Fruit fly (Drosophila melanogaster) whole organism, embryonic: ENCODE results near the gene rin.
A peak's percentile ranks its signal among the peaks of the same experiment; 100 is the strongest.

ENCODE experiments used
- Atf3 ChIP-seq: fragments of 200-800 bp; sonication (Bioruptor generic); optimal IDR thresholded peaks from 3 replicates; lab custom pipeline; 2016; ENCODE audit warnings: missing biosample characterization, missing genetic modification characterization
- CG10462 ChIP-seq: fragments of 200-800 bp; sonication (Bioruptor generic); optimal IDR thresholded peaks from 2 replicates; lab custom pipeline; 2016; ENCODE audit warnings: missing biosample characterization, missing genetic modification characterization
- CG12659 ChIP-seq: fragments of 200-800 bp; sonication (Bioruptor generic); optimal IDR thresholded peaks from 3 replicates; lab custom pipeline; 2017; ENCODE audit warnings: mild to moderate bottlenecking, missing biosample characterization, missing genetic modification reagents, missing genetic modification characterization
- CG17829 ChIP-seq: fragments of 200-800 bp; optimal IDR thresholded peaks from 2 replicates; lab custom pipeline; 2019; ENCODE audit warnings: missing biosample characterization, mild to moderate bottlenecking, missing genetic modification characterization, moderate library complexity
- CG2889 ChIP-seq: fragments of 200-800 bp; sonication (Bioruptor generic); IDR thresholded peaks from 3 replicates; pipeline ENCODE4 v1.3.6; 2022; ENCODE audit warnings: missing biosample characterization, missing genetic modification characterization
- CG30020 ChIP-seq: fragments of 200-800 bp; optimal IDR thresholded peaks from 2 replicates; lab custom pipeline; 2019; ENCODE audit warnings: missing biosample characterization, mild to moderate bottlenecking, missing genetic modification characterization, moderate library complexity
- CG30431 ChIP-seq: fragments of 200-800 bp; sonication (Bioruptor generic); optimal IDR thresholded peaks from 2 replicates; lab custom pipeline; 2017; ENCODE audit warnings: missing biosample characterization, missing genetic modification characterization
- CG33213 ChIP-seq: fragments of 200-800 bp; sonication (Bioruptor generic); optimal IDR thresholded peaks from 3 replicates; lab custom pipeline; 2016; ENCODE audit warnings: missing biosample characterization, missing genetic modification characterization
- CG4854 ChIP-seq: fragments of 200-800 bp; sonication (Bioruptor generic); optimal IDR thresholded peaks from 2 replicates; lab custom pipeline; 2016; ENCODE audit warnings: missing biosample characterization, missing genetic modification characterization, inconsistent platforms
- CG6175 ChIP-seq: fragments of 200-800 bp; sonication (Bioruptor generic); IDR thresholded peaks from 3 replicates; pipeline ENCODE4 v1.3.6; 2022; ENCODE audit warnings: missing biosample characterization, missing genetic modification characterization
- CG6689 ChIP-seq: fragments of 200-800 bp; sonication (Bioruptor generic); IDR thresholded peaks from 2 replicates; pipeline ENCODE4 v1.3.6; 2022; ENCODE audit warnings: missing biosample characterization, missing genetic modification characterization
- CG8290 ChIP-seq, 3 experiments: fragments of 200-800 bp; sonication (Bioruptor generic); optimal IDR thresholded peaks; 2 replicates each; lab custom pipeline; 2016 to 2019; ENCODE audit warnings: missing biosample characterization in 3 of 3, missing genetic modification characterization in 3 of 3, mild to moderate bottlenecking in 2 of 3, moderate library complexity in 1 of 3
- CG8388 ChIP-seq: fragments of 200-800 bp; sonication (Bioruptor generic); optimal IDR thresholded peaks from 2 replicates; lab custom pipeline; 2019; ENCODE audit warnings: missing biosample characterization, mild to moderate bottlenecking, missing genetic modification characterization, moderate library complexity
- CG9437 ChIP-seq: fragments of 200-800 bp; sonication (Bioruptor generic); optimal IDR thresholded peaks from 2 replicates; lab custom pipeline; 2018; ENCODE audit warnings: missing biosample characterization, mild to moderate bottlenecking, missing genetic modification characterization
- CG9797 ChIP-seq: fragments of 200-800 bp; sonication (Bioruptor generic); optimal IDR thresholded peaks from 3 replicates; lab custom pipeline; 2018; ENCODE audit warnings: missing biosample characterization, mild to moderate bottlenecking, missing genetic modification characterization
- E2f1 ChIP-seq: fragments of 200-800 bp; sonication (Bioruptor generic); IDR thresholded peaks from 2 replicates; pipeline ENCODE4 v1.3.6; 2022; ENCODE audit warnings: missing biosample characterization, missing genetic modification characterization
- HLHmδ ChIP-seq: fragments of 200-800 bp; sonication (Bioruptor generic); optimal IDR thresholded peaks from 2 replicates; lab custom pipeline; 2018; ENCODE audit warnings: missing biosample characterization, mild to moderate bottlenecking, missing genetic modification characterization, moderate library complexity
- HmgD ChIP-seq: fragments of 200-800 bp; sonication (Bioruptor generic); optimal IDR thresholded peaks from 3 replicates; lab custom pipeline; 2016; ENCODE audit warnings: missing biosample characterization, missing genetic modification characterization
- Jarid2 ChIP-seq: fragments of 200-800 bp; sonication (Bioruptor generic); optimal IDR thresholded peaks from 3 replicates; lab custom pipeline; 2017; ENCODE audit warnings: mild to moderate bottlenecking, missing biosample characterization, missing genetic modification reagents, missing genetic modification characterization
- Lhr ChIP-seq: fragments of 200-800 bp; sonication (Bioruptor generic); optimal IDR thresholded peaks from 3 replicates; lab custom pipeline; 2017; ENCODE audit warnings: mild to moderate bottlenecking, missing biosample characterization, missing genetic modification reagents, missing genetic modification characterization
- Lim3 ChIP-seq: fragments of 200-800 bp; sonication (Bioruptor generic); IDR thresholded peaks from 2 replicates; pipeline ENCODE4 v1.3.6; 2022; ENCODE audit warnings: missing biosample characterization, missing genetic modification characterization
- MESR4 ChIP-seq: fragments of 200-800 bp; sonication (Bioruptor generic); optimal IDR thresholded peaks from 2 replicates; lab custom pipeline; 2018; ENCODE audit warnings: missing biosample characterization, mild to moderate bottlenecking, missing genetic modification characterization, moderate library complexity
- Med ChIP-seq: fragments of 200-800 bp; sonication (Bioruptor generic); peaks from one replicate; lab custom pipeline; 2016; ENCODE audit warnings: missing biosample characterization, missing genetic modification characterization, mild to moderate bottlenecking, inconsistent platforms, moderate library complexity
- Nf-YB ChIP-seq: fragments of 200-800 bp; sonication (Bioruptor generic); optimal IDR thresholded peaks from 3 replicates; lab custom pipeline; 2019; ENCODE audit warnings: missing biosample characterization, mild to moderate bottlenecking, missing genetic modification characterization, moderate library complexity
- Opbp ChIP-seq: fragments of 200-800 bp; sonication (Bioruptor generic); IDR thresholded peaks from 3 replicates; pipeline ENCODE4 v1.3.6; 2022; ENCODE audit warnings: missing biosample characterization, missing genetic modification characterization; ENCODE audit not compliant: partially characterized antibody
- Stat92E ChIP-seq, 3 experiments: fragments of >200 bp in 2 of 3; fragments of 200-800 bp in 1 of 3; sonication (Bioruptor generic) in 1 of 3; optimal IDR thresholded peaks; 2 replicates each; lab custom pipeline; 2017 to 2019; ENCODE audit warnings: missing biosample characterization in 3 of 3, missing genetic modification characterization in 3 of 3, mild to moderate bottlenecking in 1 of 3, moderate library complexity in 1 of 3
- Usf ChIP-seq: fragments of 200-800 bp; sonication (Bioruptor generic); optimal IDR thresholded peaks from 2 replicates; lab custom pipeline; 2017; ENCODE audit warnings: missing genotype, missing biosample characterization, missing genetic modification characterization
- YL-1 ChIP-seq: fragments of 200-800 bp; sonication (Bioruptor generic); optimal IDR thresholded peaks from 3 replicates; lab custom pipeline; 2017; ENCODE audit warnings: missing biosample characterization, mild to moderate bottlenecking, missing genetic modification characterization
- bsh ChIP-seq, 2 experiments: fragments of 200-800 bp; sonication (Bioruptor generic); optimal IDR thresholded peaks; 2 replicates each; lab custom pipeline; 2017 to 2018; ENCODE audit warnings: mild to moderate bottlenecking in 2 of 2, missing biosample characterization in 2 of 2, missing genetic modification characterization in 2 of 2, moderate library complexity in 1 of 2
- chinmo ChIP-seq: fragments of 200-800 bp; sonication (Bioruptor generic); IDR thresholded peaks from 4 replicates; pipeline ENCODE4 v1.3.6; 2022; ENCODE audit warnings: missing biosample characterization, missing genetic modification characterization; ENCODE audit not compliant: partially characterized antibody
- esg ChIP-seq: fragments of 200-800 bp; sonication (Bioruptor generic); conservative IDR thresholded peaks from 2 replicates; pipeline ENCODE4 v1.3.6; 2022; ENCODE audit warnings: missing biosample characterization, missing genetic modification characterization
- fd3F ChIP-seq: fragments of 200-800 bp; sonication (Bioruptor generic); optimal IDR thresholded peaks from 2 replicates; lab custom pipeline; 2018; ENCODE audit warnings: missing biosample characterization, mild to moderate bottlenecking, missing genetic modification characterization, moderate library complexity
- gcm ChIP-seq: fragments of 200-800 bp; sonication (Bioruptor generic); optimal IDR thresholded peaks from 2 replicates; lab custom pipeline; 2019; ENCODE audit warnings: missing biosample characterization, mild to moderate bottlenecking, missing genetic modification characterization, moderate library complexity
- gcm2 ChIP-seq: fragments of 200-800 bp; sonication (Bioruptor generic); optimal IDR thresholded peaks from 2 replicates; lab custom pipeline; 2016; ENCODE audit warnings: missing biosample characterization, missing genetic modification characterization
- gfzf ChIP-seq: fragments of 200-800 bp; sonication (Bioruptor generic); optimal IDR thresholded peaks from 2 replicates; lab custom pipeline; 2016; ENCODE audit warnings: missing biosample characterization, mild to moderate bottlenecking, missing genetic modification characterization, moderate library complexity
- hb ChIP-seq: fragments of 200-800 bp; sonication (Bioruptor generic); IDR thresholded peaks from 3 replicates; pipeline ENCODE4 v1.3.6; 2022; ENCODE audit warnings: missing biosample characterization, missing genetic modification characterization; ENCODE audit not compliant: partially characterized antibody
- lilli ChIP-seq: fragments of 200-800 bp; sonication (Bioruptor generic); optimal IDR thresholded peaks from 3 replicates; lab custom pipeline; 2016; ENCODE audit warnings: missing biosample characterization, missing genetic modification characterization
- nerfin-2 ChIP-seq: fragments of 200-800 bp; sonication (Bioruptor generic); IDR thresholded peaks from 2 replicates; pipeline ENCODE4 v1.3.6; 2022; ENCODE audit warnings: missing biosample characterization, missing genetic modification characterization; ENCODE audit not compliant: partially characterized antibody
- nom ChIP-seq: fragments of 200-800 bp; sonication (Bioruptor generic); optimal IDR thresholded peaks from 2 replicates; lab custom pipeline; 2017; ENCODE audit warnings: missing biosample characterization, missing genetic modification characterization, mild to moderate bottlenecking, moderate library complexity, missing genetic modification reagents
- pfk ChIP-seq: fragments of 200-800 bp; sonication (Bioruptor generic); optimal IDR thresholded peaks from 2 replicates; lab custom pipeline; 2018; ENCODE audit warnings: missing biosample characterization, mild to moderate bottlenecking, missing genetic modification characterization, moderate library complexity
- ro ChIP-seq: fragments of 200-800 bp; sonication (Bioruptor generic); IDR thresholded peaks from 2 replicates; pipeline ENCODE4 v1.3.6; 2022; ENCODE audit warnings: missing biosample characterization, missing genetic modification characterization
- row ChIP-seq: fragments of 200-800 bp; sonication (Bioruptor generic); IDR thresholded peaks from 3 replicates; pipeline ENCODE4 v1.3.6; 2022; ENCODE audit warnings: missing biosample characterization, missing genetic modification characterization
- salm ChIP-seq: fragments of 200-800 bp; sonication (Bioruptor generic); optimal IDR thresholded peaks from 2 replicates; lab custom pipeline; 2018; ENCODE audit warnings: missing biosample characterization, mild to moderate bottlenecking, missing genetic modification characterization
- sna ChIP-seq: fragments of 200-800 bp; sonication (Bioruptor generic); IDR thresholded peaks from 2 replicates; pipeline ENCODE4 v1.3.6; 2022; ENCODE audit warnings: missing biosample characterization, missing genetic modification characterization; ENCODE audit not compliant: partially characterized antibody
- tgo ChIP-seq: fragments of 200-800 bp; sonication (Bioruptor generic); IDR thresholded peaks from 3 replicates; pipeline ENCODE4 v1.3.6; 2022; ENCODE audit warnings: missing biosample characterization, missing genetic modification characterization
- tna ChIP-seq: fragments of 200-800 bp; sonication (Bioruptor generic); IDR thresholded peaks from 2 replicates; pipeline ENCODE4 v1.3.6; 2022; ENCODE audit warnings: missing biosample characterization, missing genetic modification characterization; ENCODE audit not compliant: partially characterized antibody
- trem ChIP-seq: fragments of 200-800 bp; optimal IDR thresholded peaks from 3 replicates; lab custom pipeline; 2019; ENCODE audit warnings: missing biosample characterization, mild to moderate bottlenecking, missing genetic modification characterization, moderate library complexity
- vvl ChIP-seq: fragments of 200-800 bp; sonication (Bioruptor generic); IDR thresholded peaks from 2 replicates; pipeline ENCODE4 v1.3.6; 2022; ENCODE audit warnings: missing biosample characterization, missing genetic modification characterization

Gene rin

dm6 chr3R:13682994-13683623 is 36.3 kb downstream of the rin start (continued):
- TF ChIP-seq Stat92E (GFP tag; optimal IDR thresholded peaks at IDR 0.05; lab: Kevin White, UChicago): peak in 1 of 3 experiments; percentile 64
- TF ChIP-seq E2f1 (GFP tag; lab: Robert Waterston, UW): no peak
- no peak for TF ChIP-seq CG8388 (GFP tag; lab: Kevin White, UChicago)
- no peak for TF ChIP-seq CG2889
- TF ChIP-seq CG10462 (GFP tag; lab: Kevin White, UChicago): no peak
- no peak; the same call in 1 of the 2 replicates for TF ChIP-seq nerfin-2 (GFP tag; lab: Robert Waterston, UW)
- no peak for TF ChIP-seq Usf (GFP tag; lab: Kevin White, UChicago)
- TF ChIP-seq MESR4 (GFP tag; lab: Kevin White, UChicago): peak; percentile 99
- no peak for TF ChIP-seq Lim3 (GFP tag; lab: Robert Waterston, UW)
- no peak for TF ChIP-seq CG8290 (GFP tag; optimal IDR thresholded peaks at IDR 0.05; lab: Kevin White, UChicago)
- TF ChIP-seq CG8290 (tag; optimal IDR thresholded peaks at IDR 0.05; lab: Kevin White, UChicago): peak in 1 of 2 experiments; percentile 22
- TF ChIP-seq gfzf (GFP tag; lab: Kevin White, UChicago): peak; percentile 86
- no peak for TF ChIP-seq CG12659
- peak; percentile 7 for TF ChIP-seq trem (tag; lab: Kevin White, UChicago)
- TF ChIP-seq CG30431: no peak
- TF ChIP-seq lilli: peak; percentile 1
- TF ChIP-seq tgo (GFP tag; lab: Robert Waterston, UW): no peak
- peak; percentile 23 for TF ChIP-seq Lhr (GFP tag; lab: Kevin White, UChicago)
- 0 out of 2 replicates have a peak, but pooled peaks have one; percentile 31 for TF ChIP-seq tna (GFP tag; lab: Robert Waterston, UW)
- peak; percentile 40 for TF ChIP-seq CG33213
- TF ChIP-seq CG17829 (tag; lab: Kevin White, UChicago): peak; percentile 10
- no peak for TF ChIP-seq pfk (GFP tag; lab: Kevin White, UChicago)
- TF ChIP-seq sna (GFP tag; lab: Robert Waterston, UW): no peak
- TF ChIP-seq HLHmδ (GFP tag; lab: Kevin White, UChicago): peak; percentile 61
- peak; percentile 86 for TF ChIP-seq CG9797 (GFP tag; lab: Kevin White, UChicago)
- TF ChIP-seq fd3F: no peak
- peak in 1 of 2 experiments; percentile 2 for TF ChIP-seq bsh (GFP tag; optimal IDR thresholded peaks at IDR 0.05; lab: Kevin White, UChicago)
- TF ChIP-seq gcm: no peak
- TF ChIP-seq CG30020 (tag; lab: Kevin White, UChicago): no peak
- TF ChIP-seq Med (GFP tag; lab: Kevin White, UChicago): peak; percentile 70
- TF ChIP-seq CG4854 (GFP tag; lab: Kevin White, UChicago): no peak
- no peak for TF ChIP-seq Nf-YB (GFP tag; lab: Kevin White, UChicago)
- no peak for TF ChIP-seq hb
- peak; percentile 1 for TF ChIP-seq YL-1 (GFP tag; lab: Kevin White, UChicago)
- no peak for TF ChIP-seq row (GFP tag; lab: Robert Waterston, UW)
- TF ChIP-seq salm (tag; lab: Kevin White, UChicago): no peak
- TF ChIP-seq esg (GFP tag; lab: Robert Waterston, UW): no peak
- peak; percentile 15 for TF ChIP-seq HmgD (GFP tag; lab: Kevin White, UChicago)
- no peak for TF ChIP-seq Opbp (GFP tag; lab: Robert Waterston, UW)
- TF ChIP-seq CG9437 (GFP tag; lab: Kevin White, UChicago): no peak
- no peak for TF ChIP-seq gcm2
- TF ChIP-seq CG6175 (GFP tag; lab: Robert Waterston, UW): no peak
- TF ChIP-seq CG6689: no peak
- peak; percentile 33 for TF ChIP-seq nom (GFP tag; lab: Kevin White, UChicago)
- TF ChIP-seq chinmo: no peak
- TF ChIP-seq ro (GFP tag; lab: Robert Waterston, UW): no peak
- no peak for TF ChIP-seq Atf3 (GFP tag; lab: Kevin White, UChicago)
- peak; percentile 12 for TF ChIP-seq Jarid2 (GFP tag; lab: Kevin White, UChicago)
- 0 out of 2 replicates have a peak, but pooled peaks have one; percentile 18 for TF ChIP-seq vvl (GFP tag; lab: Robert Waterston, UW)
